Fruit fly (Drosophila melanogaster): Measurements from ENCODE around the gene pst.

Gene pst

dm6 chr3L:7323348-7323747 lies 36.7 kb downstream of the pst start, which contains the start of the genes RhoGEF4 and Rint1 (continued):
- TF ChIP-seq MTF-1 (GFP tag; optimal IDR thresholded peaks at IDR 0.05; ENCODE audit: borderline replicate concordance) (no peak), YL-1 (GFP tag; optimal IDR thresholded peaks at IDR 0.05) (peak; percentile 69), CG6689 (GFP tag; IDR thresholded peaks at IDR 0.05) (peak; percentile 76), ems (GFP tag; optimal IDR thresholded peaks at IDR 0.05) (no peak), CG2889 (GFP tag; IDR thresholded peaks at IDR 0.05) (0 out of 3 replicates have a peak, but pooled peaks have one; percentile 12), trem (tag; optimal IDR thresholded peaks at IDR 0.05) (peak; percentile 82), bab2 (GFP tag; optimal IDR thresholded peaks at IDR 0.05) (peak; percentile 56), CG10654 (GFP tag; optimal IDR thresholded peaks at IDR 0.05) (peak; percentile 60), ase (GFP tag; IDR thresholded peaks at IDR 0.05) (0 out of 3 replicates have a peak, but pooled peaks have one; percentile 41), NC2α (GFP tag; optimal IDR thresholded peaks at IDR 0.05) (peak; percentile 2), CG4730 (GFP tag; IDR thresholded peaks at IDR 0.05) (peak; percentile 65; the same call in 1 of the 2 replicates), Hsf (GFP tag; optimal IDR thresholded peaks at IDR 0.05) (peak; percentile 63), CG11247 (GFP tag; IDR thresholded peaks at IDR 0.05) (peak; percentile 75), Fer3 (tag; optimal IDR thresholded peaks at IDR 0.05) (peak; percentile 41), CG33557 (GFP tag; optimal IDR thresholded peaks at IDR 0.05) (peak; percentile 46), sim (GFP tag; IDR thresholded peaks at IDR 0.05) (no peak), klu (GFP tag; IDR thresholded peaks at IDR 0.05) (peak; percentile 48; the same call in 1 of the 2 replicates), CG31224 (GFP tag; IDR thresholded peaks at IDR 0.05) (peak; percentile 52), CG6683 (GFP tag; optimal IDR thresholded peaks at IDR 0.05) (peak; percentile 0), CG12236 (GFP tag; optimal IDR thresholded peaks at IDR 0.05) (no peak), CG10462 (GFP tag; optimal IDR thresholded peaks at IDR 0.05) (peak; percentile 38), CG9932 (GFP tag; IDR thresholded peaks at IDR 0.05) (peak; percentile 92), Xrp1 (GFP tag; IDR thresholded peaks at IDR 0.05) (peak; percentile 72), CG3163 (GFP tag; optimal IDR thresholded peaks at IDR 0.05) (no peak), Ptx1 (GFP tag; IDR thresholded peaks at IDR 0.05) (peak; percentile 86), CG4328 (GFP tag; optimal IDR thresholded peaks at IDR 0.05) (no peak), CG10543 (GFP tag; optimal IDR thresholded peaks at IDR 0.05) (peak; percentile 5), CG11398 (GFP tag; optimal IDR thresholded peaks at IDR 0.05) (no peak), ab (GFP tag; optimal IDR thresholded peaks at IDR 0.05) (peak; percentile 22), Ada2b (GFP tag; IDR thresholded peaks at IDR 0.05) (peak; percentile 70), CG13287 (GFP tag; IDR thresholded peaks at IDR 0.05; ENCODE audit: partially characterized antibody) (peak; percentile 55; the same call in 1 of the 2 replicates), CG15601 (tag; optimal IDR thresholded peaks at IDR 0.05) (peak; percentile 72), Gug (GFP tag; IDR thresholded peaks at IDR 0.05) (peak; percentile 85), Med (GFP tag) (peak; percentile 90), ash1 (GFP tag; optimal IDR thresholded peaks at IDR 0.05) (no peak), CG12659 (GFP tag; optimal IDR thresholded peaks at IDR 0.05) (peak; percentile 76), CG7556 (GFP tag; optimal IDR thresholded peaks at IDR 0.05) (peak; percentile 56), Nf-YC (tag; optimal IDR thresholded peaks at IDR 0.05) (no peak), CG13424 (tag; optimal IDR thresholded peaks at IDR 0.05) (peak; percentile 75), ato (GFP tag; IDR thresholded peaks at IDR 0.05; ENCODE audit: partially characterized antibody) (no peak), ro (GFP tag; IDR thresholded peaks at IDR 0.05) (peak; percentile 34; the same call in 1 of the 2 replicates), HmgD (GFP tag; optimal IDR thresholded peaks at IDR 0.05) (no peak), MBD-R2 (GFP tag; IDR thresholded peaks at IDR 0.05) (peak; percentile 97), Sry-δ (GFP tag; optimal IDR thresholded peaks at IDR 0.05) (peak; percentile 18), CG8290 (GFP tag; optimal IDR thresholded peaks at IDR 0.05) (peak; percentile 75), CG8290 (tag; optimal IDR thresholded peaks at IDR 0.05) (peak in 1 of 2 experiments; percentile 67), sc (optimal IDR thresholded peaks at IDR 0.05) (no peak), sc (GFP tag; optimal IDR thresholded peaks at IDR 0.05) (peak; percentile 48), Adf1 (GFP tag; IDR thresholded peaks at IDR 0.05) (peak; percentile 60), CG30431 (GFP tag; optimal IDR thresholded peaks at IDR 0.05) (peak; percentile 61), row (GFP tag; IDR thresholded peaks at IDR 0.05) (peak; percentile 97), ssp (GFP tag; IDR thresholded peaks at IDR 0.05) (peak; percentile 68)

Data from whole organism, embryonic.